Fruit fly (Drosophila melanogaster) whole organism, embryonic: ENCODE measurements around the gene Max.

Experiments
- Antp ChIP-seq: fragments of 200-800 bp; sonication (Bioruptor generic); optimal IDR thresholded peaks from 3 replicates; lab custom pipeline; 2016; ENCODE audit warnings: missing biosample characterization, missing genetic modification characterization
- CG10321 ChIP-seq: fragments of 200-800 bp; sonication (Bioruptor generic); IDR thresholded peaks from 2 replicates; pipeline ENCODE4 v1.3.6; 2022; ENCODE audit warnings: missing biosample characterization, missing genetic modification characterization
- CG10366 ChIP-seq: fragments of 200-800 bp; sonication (Bioruptor generic); IDR thresholded peaks from 2 replicates; pipeline ENCODE4 v1.3.6; 2022; ENCODE audit warnings: missing biosample characterization, missing genetic modification characterization
- CG10543 ChIP-seq: fragments of 200-800 bp; sonication (Bioruptor generic); optimal IDR thresholded peaks from 3 replicates; lab custom pipeline; 2017; ENCODE audit warnings: missing biosample characterization, mild to moderate bottlenecking, missing genetic modification characterization, moderate library complexity
- CG10654 ChIP-seq: fragments of 200-800 bp; sonication (Bioruptor generic); optimal IDR thresholded peaks from 2 replicates; lab custom pipeline; 2016; ENCODE audit warnings: missing biosample characterization, missing genetic modification characterization
- CG11085 ChIP-seq: fragments of 200-800 bp; sonication (Bioruptor generic); IDR thresholded peaks from 2 replicates; pipeline ENCODE4 v1.3.6; 2022; ENCODE audit warnings: missing biosample characterization, missing genetic modification characterization
- CG11093 ChIP-seq: fragments of 200-800 bp; sonication (Bioruptor generic); IDR thresholded peaks from 3 replicates; pipeline ENCODE4 v1.3.6; 2022; ENCODE audit warnings: missing biosample characterization, missing genetic modification characterization
- CG11695 ChIP-seq: fragments of 200-800 bp; sonication (Bioruptor generic); IDR thresholded peaks from 3 replicates; pipeline ENCODE4 v1.3.6; 2022; ENCODE audit warnings: missing biosample characterization, missing genetic modification characterization
- CG11723 ChIP-seq: fragments of 200-800 bp; sonication (Bioruptor generic); optimal IDR thresholded peaks from 2 replicates; lab custom pipeline; 2017; ENCODE audit warnings: missing biosample characterization, mild to moderate bottlenecking, missing genetic modification characterization
- CG12155 ChIP-seq: fragments of 200-800 bp; sonication (Bioruptor generic); optimal IDR thresholded peaks from 3 replicates; lab custom pipeline; 2016; ENCODE audit warnings: missing biosample characterization, missing genetic modification characterization
- CG15269 ChIP-seq: fragments of 200-800 bp; sonication (Bioruptor generic); optimal IDR thresholded peaks from 2 replicates; lab custom pipeline; 2018; ENCODE audit warnings: missing biosample characterization, mild to moderate bottlenecking, missing genetic modification characterization, moderate library complexity
- CG16815 ChIP-seq: fragments of 200-800 bp; sonication (Bioruptor generic); optimal IDR thresholded peaks from 3 replicates; lab custom pipeline; 2017; ENCODE audit warnings: missing biosample characterization, mild to moderate bottlenecking, missing genetic modification characterization
- CG17912 ChIP-seq: fragments of 200-800 bp; sonication (Bioruptor generic); optimal IDR thresholded peaks from 2 replicates; lab custom pipeline; 2018; ENCODE audit warnings: missing biosample characterization, mild to moderate bottlenecking, missing genetic modification characterization
- CG2120 ChIP-seq: fragments of 200-800 bp; sonication (Bioruptor generic); optimal IDR thresholded peaks from 3 replicates; lab custom pipeline; 2016; ENCODE audit warnings: missing biosample characterization, missing genetic modification characterization
- CG3281 ChIP-seq: fragments of 200-800 bp; sonication (Bioruptor generic); optimal IDR thresholded peaks from 3 replicates; lab custom pipeline; 2017; ENCODE audit warnings: missing biosample characterization, mild to moderate bottlenecking, missing genetic modification characterization
- CG3407 ChIP-seq: fragments of 200-800 bp; sonication (Bioruptor generic); optimal IDR thresholded peaks from 2 replicates; lab custom pipeline; 2018; ENCODE audit warnings: missing biosample characterization, mild to moderate bottlenecking, missing genetic modification characterization
- CG4730 ChIP-seq: fragments of 200-800 bp; sonication (Bioruptor generic); IDR thresholded peaks from 2 replicates; pipeline ENCODE4 v1.3.6; 2022; ENCODE audit warnings: missing biosample characterization, missing genetic modification characterization
- CG6254 ChIP-seq: fragments of 200-800 bp; sonication (Bioruptor generic); optimal IDR thresholded peaks from 3 replicates; lab custom pipeline; 2017; ENCODE audit warnings: mild to moderate bottlenecking, missing biosample characterization, missing genetic modification reagents, missing genetic modification characterization
- CG7745 ChIP-seq: fragments of 200-800 bp; sonication (Bioruptor generic); optimal IDR thresholded peaks from 2 replicates; lab custom pipeline; 2018; ENCODE audit warnings: missing biosample characterization, mild to moderate bottlenecking, missing genetic modification characterization, moderate library complexity
- CG7928 ChIP-seq: fragments of 200-800 bp; sonication (Bioruptor generic); optimal IDR thresholded peaks from 2 replicates; lab custom pipeline; 2017; ENCODE audit warnings: missing biosample characterization, mild to moderate bottlenecking, missing genetic modification characterization
- CG9609 ChIP-seq: fragments of 200-800 bp; sonication (Bioruptor generic); optimal IDR thresholded peaks from 3 replicates; lab custom pipeline; 2016; ENCODE audit warnings: missing biosample characterization, missing genetic modification characterization
- Camta ChIP-seq: fragments of 200-800 bp; sonication (Bioruptor generic); optimal IDR thresholded peaks from 2 replicates; lab custom pipeline; 2016; ENCODE audit warnings: missing biosample characterization, missing genetic modification characterization
- Chrac-16 ChIP-seq: fragments of 200-800 bp; sonication (Bioruptor generic); optimal IDR thresholded peaks from 3 replicates; lab custom pipeline; 2016; ENCODE audit warnings: missing biosample characterization, missing genetic modification characterization
- Deaf1 ChIP-seq: fragments of 200-800 bp; optimal IDR thresholded peaks from 3 replicates; lab custom pipeline; 2019; ENCODE audit warnings: missing biosample characterization, mild to moderate bottlenecking, missing genetic modification characterization, moderate library complexity
- Dek ChIP-seq: fragments of 200-800 bp; sonication (Bioruptor generic); optimal IDR thresholded peaks from 3 replicates; lab custom pipeline; 2019; ENCODE audit warnings: missing biosample characterization, mild to moderate bottlenecking, missing genetic modification characterization, moderate library complexity
- Dp ChIP-seq: fragments of 200-800 bp; sonication (Bioruptor generic); optimal IDR thresholded peaks from 2 replicates; lab custom pipeline; 2018; ENCODE audit warnings: missing biosample characterization, mild to moderate bottlenecking, missing genetic modification characterization, moderate library complexity
- E2f1 ChIP-seq: fragments of 200-800 bp; sonication (Bioruptor generic); IDR thresholded peaks from 2 replicates; pipeline ENCODE4 v1.3.6; 2022; ENCODE audit warnings: missing biosample characterization, missing genetic modification characterization
- ERR ChIP-seq: fragments of 200-800 bp; sonication (Bioruptor generic); optimal IDR thresholded peaks from 2 replicates; lab custom pipeline; 2016; ENCODE audit warnings: missing biosample characterization, missing genetic modification characterization
- Fer2 ChIP-seq: fragments of 200-800 bp; sonication (Bioruptor generic); optimal IDR thresholded peaks from 2 replicates; lab custom pipeline; 2018; ENCODE audit warnings: missing biosample characterization, mild to moderate bottlenecking, missing genetic modification characterization, moderate library complexity
- Hmr ChIP-seq: fragments of 200-800 bp; sonication (Bioruptor generic); optimal IDR thresholded peaks from 3 replicates; lab custom pipeline; 2017; ENCODE audit warnings: mild to moderate bottlenecking, missing biosample characterization, missing genetic modification reagents, missing genetic modification characterization
- Hr39 ChIP-seq: fragments of >200 bp; optimal IDR thresholded peaks from 2 replicates; lab custom pipeline; 2017
- Kr ChIP-seq: fragments of 200-800 bp; sonication (Bioruptor generic); optimal IDR thresholded peaks from 2 replicates; lab custom pipeline; 2017; ENCODE audit warnings: missing biosample characterization, mild to moderate bottlenecking, missing genetic modification characterization
- Med ChIP-seq: fragments of 200-800 bp; sonication (Bioruptor generic); peaks from one replicate; lab custom pipeline; 2016; ENCODE audit warnings: missing biosample characterization, missing genetic modification characterization, mild to moderate bottlenecking, inconsistent platforms, moderate library complexity
- Opbp ChIP-seq: fragments of 200-800 bp; sonication (Bioruptor generic); IDR thresholded peaks from 3 replicates; pipeline ENCODE4 v1.3.6; 2022; ENCODE audit warnings: missing biosample characterization, missing genetic modification characterization; ENCODE audit not compliant: partially characterized antibody
- Optix ChIP-seq: fragments of 200-800 bp; sonication (Bioruptor generic); IDR thresholded peaks from 3 replicates; pipeline ENCODE4 v1.3.6; 2022; ENCODE audit warnings: missing biosample characterization, missing genetic modification characterization
- Usf ChIP-seq: fragments of 200-800 bp; sonication (Bioruptor generic); optimal IDR thresholded peaks from 2 replicates; lab custom pipeline; 2017; ENCODE audit warnings: missing genotype, missing biosample characterization, missing genetic modification characterization
- Xrp1 ChIP-seq: fragments of 200-800 bp; sonication (Bioruptor generic); IDR thresholded peaks from 2 replicates; pipeline ENCODE4 v1.3.6; 2022; ENCODE audit warnings: missing biosample characterization, missing genetic modification characterization
- chm ChIP-seq: fragments of 200-800 bp; sonication (Bioruptor generic); IDR thresholded peaks from 2 replicates; pipeline ENCODE4 v1.3.6; 2022; ENCODE audit warnings: missing biosample characterization, missing genetic modification characterization
- dati ChIP-seq: fragments of 200-800 bp; sonication (Bioruptor generic); IDR thresholded peaks from 2 replicates; pipeline ENCODE4 v1.3.6; 2022; ENCODE audit warnings: missing biosample characterization, missing genetic modification characterization
- fd102C ChIP-seq: fragments of 200-800 bp; sonication (Bioruptor generic); optimal IDR thresholded peaks from 2 replicates; lab custom pipeline; 2018; ENCODE audit warnings: missing biosample characterization, mild to moderate bottlenecking, missing genetic modification characterization, moderate library complexity
- grau ChIP-seq: fragments of 200-800 bp; optimal IDR thresholded peaks from 3 replicates; lab custom pipeline; 2019; ENCODE audit warnings: missing biosample characterization, mild to moderate bottlenecking, missing genetic modification characterization, moderate library complexity
- hbn ChIP-seq: fragments of 200-800 bp; sonication (Bioruptor generic); IDR thresholded peaks from 2 replicates; pipeline ENCODE4 v1.3.6; 2022; ENCODE audit warnings: missing biosample characterization, missing genetic modification characterization; ENCODE audit not compliant: partially characterized antibody
- ken ChIP-seq: fragments of 200-800 bp; sonication (Bioruptor generic); IDR thresholded peaks from 3 replicates; pipeline ENCODE4 v1.3.6; 2022; ENCODE audit warnings: missing biosample characterization, missing genetic modification characterization
- lola ChIP-seq, 3 experiments: fragments of >200 bp in 2 of 3; fragments of 200-800 bp in 1 of 3; sonication (Bioruptor generic) in 1 of 3; optimal IDR thresholded peaks; 2 replicates each; lab custom pipeline; 2017 to 2019; ENCODE audit warnings: missing biosample characterization in 3 of 3, missing genetic modification characterization in 3 of 3, mild to moderate bottlenecking in 1 of 3, moderate library complexity in 1 of 3
- nerfin-2 ChIP-seq: fragments of 200-800 bp; sonication (Bioruptor generic); IDR thresholded peaks from 2 replicates; pipeline ENCODE4 v1.3.6; 2022; ENCODE audit warnings: missing biosample characterization, missing genetic modification characterization; ENCODE audit not compliant: partially characterized antibody
- pfk ChIP-seq: fragments of 200-800 bp; sonication (Bioruptor generic); optimal IDR thresholded peaks from 2 replicates; lab custom pipeline; 2018; ENCODE audit warnings: missing biosample characterization, mild to moderate bottlenecking, missing genetic modification characterization, moderate library complexity
- rib ChIP-seq: fragments of 200-800 bp; sonication (Bioruptor generic); IDR thresholded peaks from 2 replicates; pipeline ENCODE4 v1.3.6; 2022; ENCODE audit warnings: missing biosample characterization, missing genetic modification characterization
- toy ChIP-seq: fragments of 200-800 bp; sonication (Bioruptor generic); IDR thresholded peaks from 2 replicates; pipeline ENCODE4 v1.3.6; 2022; ENCODE audit warnings: missing biosample characterization, missing genetic modification characterization
- trem ChIP-seq: fragments of 200-800 bp; optimal IDR thresholded peaks from 3 replicates; lab custom pipeline; 2019; ENCODE audit warnings: missing biosample characterization, mild to moderate bottlenecking, missing genetic modification characterization, moderate library complexity
- unc-4 ChIP-seq: fragments of 200-800 bp; sonication (Bioruptor generic); IDR thresholded peaks from 2 replicates; pipeline ENCODE4 v1.3.6; 2022; ENCODE audit warnings: missing biosample characterization, missing genetic modification characterization; ENCODE audit not compliant: partially characterized antibody
- zfh2 ChIP-seq: fragments of 200-800 bp; sonication (Bioruptor generic); optimal IDR thresholded peaks from 2 replicates; lab custom pipeline; 2016; ENCODE audit warnings: missing biosample characterization, missing genetic modification characterization

Max gene

dm6 chr3L:19264141-19264487, at the start of gene Max (continued):
- peak; percentile 58; the same call in 1 of the 3 replicates for TF ChIP-seq CG11695
- TF ChIP-seq Optix = peak; percentile 49; the same call in 2 of the 3 replicates
- no peak for TF ChIP-seq Usf (GFP tag; lab: Kevin White, UChicago)
- peak; percentile 52 for TF ChIP-seq Fer2 (tag; lab: Kevin White, UChicago)
- no peak for TF ChIP-seq nerfin-2
- peak; percentile 43 for TF ChIP-seq CG3407 (GFP tag; lab: Kevin White, UChicago)
- TF ChIP-seq unc-4 = no peak; the same call in 1 of the 2 replicates
- TF ChIP-seq CG12155 (GFP tag; lab: Kevin White, UChicago) = peak; percentile 64
- TF ChIP-seq fd102C = no peak
- TF ChIP-seq CG11093 (GFP tag; lab: Robert Waterston, UW) = 0 out of 3 replicates have a peak, but pooled peaks have one; percentile 32
- no peak for TF ChIP-seq CG6254 (GFP tag; lab: Kevin White, UChicago)
- TF ChIP-seq trem = peak; percentile 90
- TF ChIP-seq Xrp1 = peak; percentile 78
- peak; percentile 71 for TF ChIP-seq CG10543 (GFP tag; lab: Kevin White, UChicago)
- TF ChIP-seq Hmr (GFP tag; lab: Kevin White, UChicago) = peak; percentile 75
- TF ChIP-seq CG7745 (tag; lab: Kevin White, UChicago) = no peak
- peak; percentile 50 for TF ChIP-seq CG17912 (GFP tag; lab: Kevin White, UChicago)
- peak; percentile 68 for TF ChIP-seq CG3281
- TF ChIP-seq zfh2 = peak; percentile 24
- no peak for TF ChIP-seq Antp (GFP tag; lab: Kevin White, UChicago)
- no peak for TF ChIP-seq pfk
- no peak for TF ChIP-seq Hr39
- TF ChIP-seq Dek = peak; percentile 66
- no peak for TF ChIP-seq CG10321 (GFP tag; lab: Robert Waterston, UW)
- no peak for TF ChIP-seq Camta (GFP tag; lab: Kevin White, UChicago)
- no peak for TF ChIP-seq toy (GFP tag; lab: Robert Waterston, UW)
- peak; percentile 77 for TF ChIP-seq CG10366 (GFP tag; lab: Robert Waterston, UW)
- TF ChIP-seq CG11723 (GFP tag; lab: Kevin White, UChicago) = peak; percentile 51
- no peak for TF ChIP-seq CG11085 (GFP tag; lab: Robert Waterston, UW)
- TF ChIP-seq Dp (GFP tag; lab: Kevin White, UChicago) = peak; percentile 28
- peak in 1 of 3 experiments; percentile 66 for TF ChIP-seq lola (GFP tag; optimal IDR thresholded peaks at IDR 0.05; lab: Kevin White, UChicago)
- no peak for TF ChIP-seq ERR
- peak; percentile 44 for TF ChIP-seq Deaf1
- TF ChIP-seq CG10654 (GFP tag; lab: Kevin White, UChicago) = peak; percentile 73
- no peak for TF ChIP-seq CG16815 (GFP tag; lab: Kevin White, UChicago)
- no peak for TF ChIP-seq dati (GFP tag; lab: Robert Waterston, UW)
- no peak for TF ChIP-seq CG7928 (GFP tag; lab: Kevin White, UChicago)
- peak; percentile 57 for TF ChIP-seq E2f1 (GFP tag; lab: Robert Waterston, UW)
- TF ChIP-seq ken = peak; percentile 68; the same call in 2 of the 3 replicates
- peak; percentile 58; the same call in 1 of the 2 replicates for TF ChIP-seq chm (GFP tag; lab: Robert Waterston, UW)
- no peak for TF ChIP-seq rib (GFP tag; lab: Robert Waterston, UW)
- 0 out of 2 replicates have a peak, but pooled peaks have one; percentile 21 for TF ChIP-seq CG4730 (GFP tag; lab: Robert Waterston, UW)
- TF ChIP-seq CG15269 (tag; lab: Kevin White, UChicago) = peak; percentile 82
- TF ChIP-seq grau (tag; lab: Kevin White, UChicago) = peak; percentile 77
- TF ChIP-seq CG9609 (GFP tag; lab: Kevin White, UChicago) = no peak
- TF ChIP-seq Opbp (GFP tag; lab: Robert Waterston, UW) = 0 out of 3 replicates have a peak, but pooled peaks have one; percentile 44
- TF ChIP-seq CG2120 (GFP tag; lab: Kevin White, UChicago) = peak; percentile 66
- TF ChIP-seq Chrac-16 (GFP tag; lab: Kevin White, UChicago) = peak; percentile 60
- no peak for TF ChIP-seq Kr (GFP tag; lab: Kevin White, UChicago)
- no peak for TF ChIP-seq hbn (GFP tag; lab: Robert Waterston, UW)
- peak; percentile 81 for TF ChIP-seq Med
